Fruit fly (Drosophila melanogaster) whole organism, wandering third instar larva: ENCODE measurements around the gene Corp.

Experiments used
- GATAd ChIP-seq: sonication (Bioruptor generic); optimal IDR thresholded peaks from 2 replicates; lab custom pipeline; 2016; ENCODE audit warnings: missing biosample characterization, missing genetic modification characterization
- N ChIP-seq: fragments of >200 bp; optimal IDR thresholded peaks from 2 replicates; lab custom pipeline; 2018; ENCODE audit warnings: missing biosample characterization, missing external identifiers, missing genetic modification characterization
- OdsH ChIP-seq: fragments of 200-800 bp; sonication (Bioruptor generic); optimal IDR thresholded peaks from 2 replicates; lab custom pipeline; 2016; ENCODE audit warnings: missing biosample characterization, mild to moderate bottlenecking, missing genetic modification characterization
- dmrt93B ChIP-seq: fragments of 200-800 bp; sonication (Bioruptor generic); optimal IDR thresholded peaks from 2 replicates; lab custom pipeline; 2018; ENCODE audit warnings: missing biosample characterization, mild to moderate bottlenecking, missing genetic modification characterization
- foxo ChIP-seq, 2 experiments: fragments of 200-800 bp; sonication (Bioruptor generic); optimal IDR thresholded peaks; 2 replicates in 1 of 2; 3 replicates in 1 of 2; lab custom pipeline; 2016 to 2017; ENCODE audit warnings: missing biosample characterization in 2 of 2, missing genetic modification characterization in 2 of 2
- h ChIP-seq: fragments of 200-800 bp; sonication (Bioruptor generic); optimal IDR thresholded peaks from 3 replicates; lab custom pipeline; 2016; ENCODE audit warnings: missing biosample characterization, mild to moderate bottlenecking, missing genetic modification characterization
- jim ChIP-seq: fragments of 175-275, 200-325 bp; sonication (Bioruptor generic); optimal IDR thresholded peaks from 2 replicates; lab custom pipeline; 2016; ENCODE audit warnings: missing biosample characterization, mild to moderate bottlenecking, missing genetic modification characterization
- lola ChIP-seq: fragments of >200 bp; optimal IDR thresholded peaks from 2 replicates; lab custom pipeline; 2017; ENCODE audit warnings: missing biosample characterization, missing genetic modification characterization
- tai ChIP-seq: sonication (Bioruptor generic); optimal IDR thresholded peaks from 2 replicates; lab custom pipeline; 2016; ENCODE audit warnings: missing biosample characterization, missing genetic modification characterization

DNA sequence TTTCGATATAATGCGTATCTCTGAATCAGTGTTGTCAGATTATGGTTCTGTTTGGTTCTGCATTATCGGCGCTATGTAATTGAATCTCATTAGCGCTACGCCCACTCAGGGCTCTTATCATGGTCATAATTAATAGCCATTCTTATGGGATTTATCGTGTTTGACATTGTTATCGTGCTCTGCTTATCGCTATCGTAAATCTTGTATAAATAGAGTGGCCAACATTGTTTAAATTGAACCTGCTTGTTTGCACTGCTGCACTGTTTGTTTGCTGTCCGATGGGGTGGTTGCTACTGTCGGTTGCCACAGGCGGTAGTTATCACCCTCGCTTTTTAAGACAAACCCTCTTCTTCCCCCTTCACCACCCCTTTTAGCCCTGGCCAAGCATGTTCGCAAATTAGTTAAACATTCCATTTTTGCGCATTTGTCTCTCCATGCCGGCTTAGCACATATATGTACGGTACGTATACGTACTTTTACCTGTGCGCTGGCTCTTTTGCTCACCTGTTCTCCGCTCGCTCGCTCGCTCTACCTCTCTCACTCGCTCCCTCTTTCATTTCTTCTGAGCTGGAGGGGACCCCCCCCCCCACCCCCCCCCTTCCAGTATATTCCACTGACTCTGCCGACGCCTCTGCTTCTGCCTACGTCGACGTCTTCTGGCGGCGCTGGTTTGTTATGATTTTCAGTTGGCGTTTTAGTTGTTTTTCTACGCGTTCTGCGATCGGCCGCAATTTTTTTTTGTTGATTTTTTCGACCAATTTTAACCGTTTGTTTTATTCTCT, 41.1 kb downstream of the Corp start:
- TF ChIP-seq GATAd: no peak
- TF ChIP-seq dmrt93B (GFP tag; lab: Kevin White, UChicago): no peak
- no peak for TF ChIP-seq lola (GFP tag; lab: Kevin White, UChicago)
- no peak for TF ChIP-seq jim (GFP tag; lab: Kevin White, UChicago)
- peak; percentile 41 for TF ChIP-seq OdsH (GFP tag; lab: Kevin White, UChicago)
- peak; percentile 38 for TF ChIP-seq h
- TF ChIP-seq foxo (GFP tag; optimal IDR thresholded peaks at IDR 0.05; lab: Kevin White, UChicago): peak in 1 of 2 experiments; percentile 33
- TF ChIP-seq N (GFP tag; lab: Kevin White, UChicago): no peak
- TF ChIP-seq tai (GFP tag; lab: Kevin White, UChicago): no peak
